Fruit fly (Drosophila melanogaster) whole organism, embryonic: ENCODE data around the gene GstT4.

Experiments used
- Abd-B ChIP-seq: fragments of 200-800 bp; sonication (Bioruptor generic); optimal IDR thresholded peaks from 2 replicates; lab custom pipeline; 2018; ENCODE audit warnings: missing biosample characterization, mild to moderate bottlenecking, missing genetic modification characterization, moderate library complexity
- Bdp1 ChIP-seq: fragments of 200-800 bp; sonication (Bioruptor generic); optimal IDR thresholded peaks from 3 replicates; lab custom pipeline; 2016; ENCODE audit warnings: missing biosample characterization, missing genetic modification characterization
- Bgb ChIP-seq: fragments of 200-800 bp; sonication (Bioruptor generic); IDR thresholded peaks from 2 replicates; pipeline ENCODE4 v1.3.6; 2022; ENCODE audit warnings: missing biosample characterization, missing genetic modification characterization; ENCODE audit not compliant: partially characterized antibody
- CG10366 ChIP-seq: fragments of 200-800 bp; sonication (Bioruptor generic); IDR thresholded peaks from 2 replicates; pipeline ENCODE4 v1.3.6; 2022; ENCODE audit warnings: missing biosample characterization, missing genetic modification characterization
- CG11695 ChIP-seq: fragments of 200-800 bp; sonication (Bioruptor generic); IDR thresholded peaks from 3 replicates; pipeline ENCODE4 v1.3.6; 2022; ENCODE audit warnings: missing biosample characterization, missing genetic modification characterization
- CG12071 ChIP-seq: fragments of 200-800 bp; sonication (Bioruptor generic); optimal IDR thresholded peaks from 3 replicates; lab custom pipeline; 2018; ENCODE audit warnings: missing biosample characterization, mild to moderate bottlenecking, missing genetic modification characterization
- CG13775 ChIP-seq: fragments of 200-800 bp; sonication (Bioruptor generic); optimal IDR thresholded peaks from 3 replicates; lab custom pipeline; 2017; ENCODE audit warnings: missing biosample characterization, mild to moderate bottlenecking, missing genetic modification characterization
- CG15011 ChIP-seq: fragments of 200-800 bp; sonication (Bioruptor generic); optimal IDR thresholded peaks from 3 replicates; lab custom pipeline; 2018; ENCODE audit warnings: missing biosample characterization, mild to moderate bottlenecking, missing genetic modification characterization
- CG1529 ChIP-seq: fragments of 200-800 bp; sonication (Bioruptor generic); optimal IDR thresholded peaks from 3 replicates; lab custom pipeline; 2018; ENCODE audit warnings: missing biosample characterization, missing genetic modification characterization
- CG16863 ChIP-seq: fragments of 200-800 bp; sonication (Bioruptor generic); optimal IDR thresholded peaks from 3 replicates; lab custom pipeline; 2016; ENCODE audit warnings: missing biosample characterization, missing genetic modification characterization
- CG18262 ChIP-seq: fragments of 200-800 bp; optimal IDR thresholded peaks from 3 replicates; lab custom pipeline; 2019; ENCODE audit warnings: missing biosample characterization, mild to moderate bottlenecking, missing genetic modification characterization, moderate library complexity
- CG18476 ChIP-seq: fragments of 200-800 bp; sonication (Bioruptor generic); optimal IDR thresholded peaks from 2 replicates; lab custom pipeline; 2016; ENCODE audit warnings: missing biosample characterization, mild to moderate bottlenecking, missing genetic modification characterization
- CG18619 ChIP-seq: fragments of 200-800 bp; sonication (Bioruptor generic); optimal IDR thresholded peaks from 3 replicates; lab custom pipeline; 2017; ENCODE audit warnings: missing biosample characterization, mild to moderate bottlenecking, missing genetic modification characterization
- CG2120 ChIP-seq: fragments of 200-800 bp; sonication (Bioruptor generic); optimal IDR thresholded peaks from 3 replicates; lab custom pipeline; 2016; ENCODE audit warnings: missing biosample characterization, missing genetic modification characterization
- CG2678 ChIP-seq: fragments of 200-800 bp; sonication (Bioruptor generic); optimal IDR thresholded peaks from 3 replicates; lab custom pipeline; 2019; ENCODE audit warnings: missing biosample characterization, mild to moderate bottlenecking, missing genetic modification characterization, moderate library complexity
- CG2889 ChIP-seq: fragments of 200-800 bp; sonication (Bioruptor generic); IDR thresholded peaks from 3 replicates; pipeline ENCODE4 v1.3.6; 2022; ENCODE audit warnings: missing biosample characterization, missing genetic modification characterization
- CG30020 ChIP-seq: fragments of 200-800 bp; optimal IDR thresholded peaks from 2 replicates; lab custom pipeline; 2019; ENCODE audit warnings: missing biosample characterization, mild to moderate bottlenecking, missing genetic modification characterization, moderate library complexity
- CG3065 ChIP-seq: fragments of 200-800 bp; sonication (Bioruptor generic); optimal IDR thresholded peaks from 2 replicates; lab custom pipeline; 2016; ENCODE audit warnings: missing biosample characterization, missing genetic modification characterization
- CG3163 ChIP-seq: fragments of 200-800 bp; sonication (Bioruptor generic); optimal IDR thresholded peaks from 3 replicates; lab custom pipeline; 2016; ENCODE audit warnings: missing biosample characterization, missing genetic modification characterization
- CG4730 ChIP-seq: fragments of 200-800 bp; sonication (Bioruptor generic); IDR thresholded peaks from 2 replicates; pipeline ENCODE4 v1.3.6; 2022; ENCODE audit warnings: missing biosample characterization, missing genetic modification characterization
- CG7928 ChIP-seq: fragments of 200-800 bp; sonication (Bioruptor generic); optimal IDR thresholded peaks from 2 replicates; lab custom pipeline; 2017; ENCODE audit warnings: missing biosample characterization, mild to moderate bottlenecking, missing genetic modification characterization
- CHES-1-like ChIP-seq: fragments of 200-800 bp; sonication (Bioruptor generic); optimal IDR thresholded peaks from 2 replicates; lab custom pipeline; 2016; ENCODE audit warnings: missing biosample characterization, missing genetic modification characterization
- Dad ChIP-seq: fragments of 200-800 bp; sonication (Bioruptor generic); optimal IDR thresholded peaks from 3 replicates; lab custom pipeline; 2016; ENCODE audit warnings: missing biosample characterization, missing genetic modification characterization
- Deaf1 ChIP-seq: fragments of 200-800 bp; optimal IDR thresholded peaks from 3 replicates; lab custom pipeline; 2019; ENCODE audit warnings: missing biosample characterization, mild to moderate bottlenecking, missing genetic modification characterization, moderate library complexity
- Dek ChIP-seq: fragments of 200-800 bp; sonication (Bioruptor generic); optimal IDR thresholded peaks from 3 replicates; lab custom pipeline; 2019; ENCODE audit warnings: missing biosample characterization, mild to moderate bottlenecking, missing genetic modification characterization, moderate library complexity
- Ets97D ChIP-seq: fragments of 200-800 bp; sonication (Bioruptor generic); optimal IDR thresholded peaks from 3 replicates; lab custom pipeline; 2016; ENCODE audit warnings: missing biosample characterization, missing genetic modification characterization
- Gsc ChIP-seq: fragments of 200-800 bp; sonication (Bioruptor generic); IDR thresholded peaks from 2 replicates; pipeline ENCODE4 v1.3.6; 2022; ENCODE audit warnings: missing biosample characterization, missing genetic modification characterization
- H15 ChIP-seq: fragments of 200-800 bp; sonication (Bioruptor generic); IDR thresholded peaks from 3 replicates; pipeline ENCODE4 v1.3.6; 2022; ENCODE audit warnings: missing biosample characterization, missing genetic modification characterization
- HLH3B ChIP-seq: fragments of 200-800 bp; sonication (Bioruptor generic); IDR thresholded peaks from 2 replicates; pipeline ENCODE4 v1.3.6; 2022; ENCODE audit warnings: missing biosample characterization, missing genetic modification characterization
- NFAT ChIP-seq: fragments of 200-800 bp; sonication (Bioruptor generic); IDR thresholded peaks from 2 replicates; pipeline ENCODE4 v1.3.6; 2022; ENCODE audit warnings: missing biosample characterization, missing genetic modification characterization
- PHDP ChIP-seq: fragments of 200-800 bp; sonication (Bioruptor generic); optimal IDR thresholded peaks from 3 replicates; lab custom pipeline; 2018; ENCODE audit warnings: missing biosample characterization, mild to moderate bottlenecking, missing genetic modification characterization, moderate library complexity
- Pdp1 ChIP-seq, 2 experiments: fragments of 200-800 bp; sonication (Bioruptor generic); optimal IDR thresholded peaks; 3 replicates each; lab custom pipeline; 2016; ENCODE audit warnings: missing biosample characterization in 2 of 2, missing genetic modification characterization in 2 of 2, mild to moderate bottlenecking in 1 of 2, moderate library complexity in 1 of 2
- Rx ChIP-seq: fragments of 200-800 bp; sonication (Bioruptor generic); IDR thresholded peaks from 2 replicates; pipeline ENCODE4 v1.3.6; 2022; ENCODE audit warnings: missing biosample characterization, missing genetic modification characterization
- Side ChIP-seq: fragments of 200-800 bp; sonication (Bioruptor generic); optimal IDR thresholded peaks from 2 replicates; lab custom pipeline; 2016; ENCODE audit warnings: missing biosample characterization, missing genetic modification characterization
- Tbp ChIP-seq: fragments of >200 bp; optimal IDR thresholded peaks from 2 replicates; lab custom pipeline; 2018; ENCODE audit warnings: missing biosample characterization, missing genetic modification characterization
- amos ChIP-seq: fragments of 200-800 bp; sonication (Bioruptor generic); IDR thresholded peaks from 2 replicates; pipeline ENCODE4 v1.3.6; 2022; ENCODE audit warnings: missing biosample characterization, missing genetic modification characterization; ENCODE audit not compliant: partially characterized antibody
- jigr1 ChIP-seq: fragments of 200-800 bp; sonication (Bioruptor generic); IDR thresholded peaks from 3 replicates; pipeline ENCODE4 v1.3.6; 2022; ENCODE audit warnings: missing biosample characterization, missing genetic modification characterization
- lab ChIP-seq: fragments of 200-800 bp; sonication (Bioruptor generic); optimal IDR thresholded peaks from 3 replicates; lab custom pipeline; 2017; ENCODE audit warnings: missing biosample characterization, missing genetic modification characterization, mild to moderate bottlenecking, moderate library complexity, missing genetic modification reagents
- lilli ChIP-seq: fragments of 200-800 bp; sonication (Bioruptor generic); optimal IDR thresholded peaks from 3 replicates; lab custom pipeline; 2016; ENCODE audit warnings: missing biosample characterization, missing genetic modification characterization
- nmo ChIP-seq: fragments of 200-800 bp; sonication (Bioruptor generic); optimal IDR thresholded peaks from 2 replicates; lab custom pipeline; 2018; ENCODE audit warnings: missing biosample characterization, mild to moderate bottlenecking, missing genetic modification characterization, moderate library complexity
- prd ChIP-seq, 3 experiments: fragments of >200 bp in 2 of 3; fragments of 200-800 bp in 1 of 3; sonication (Bioruptor generic) in 1 of 3; optimal IDR thresholded peaks in 2 of 3; IDR thresholded peaks in 1 of 3; 2 replicates in 2 of 3; 3 replicates in 1 of 3; pipeline versions ENCODE4 v1.3.6 to Lab custom; 2017 to 2022; ENCODE audit warnings: missing biosample characterization in 1 of 3, missing genetic modification characterization in 1 of 3
- sd ChIP-seq: fragments of 200-800 bp; sonication (Bioruptor generic); optimal IDR thresholded peaks from 3 replicates; lab custom pipeline; 2018; ENCODE audit warnings: missing biosample characterization, mild to moderate bottlenecking, missing genetic modification characterization, moderate library complexity
- sens ChIP-seq: fragments of 200-800 bp; sonication (Bioruptor generic); peaks from one replicate; lab custom pipeline; 2016; ENCODE audit warnings: missing biosample characterization, missing genetic modification characterization
- sisA ChIP-seq: fragments of 200-800 bp; sonication (Bioruptor generic); IDR thresholded peaks from 2 replicates; pipeline ENCODE4 v1.3.6; 2022; ENCODE audit warnings: missing biosample characterization, missing genetic modification characterization
- twi ChIP-seq: fragments of 200-800 bp; optimal IDR thresholded peaks from 2 replicates; lab custom pipeline; 2019; ENCODE audit warnings: missing biosample characterization, mild to moderate bottlenecking, missing genetic modification characterization, moderate library complexity
- wdn ChIP-seq: fragments of 200-800 bp; sonication (Bioruptor generic); IDR thresholded peaks from 2 replicates; pipeline ENCODE4 v1.3.6; 2022; ENCODE audit warnings: missing biosample characterization, missing genetic modification characterization
- wek ChIP-seq: fragments of 200-800 bp; sonication (Bioruptor generic); optimal IDR thresholded peaks from 3 replicates; lab custom pipeline; 2018; ENCODE audit warnings: missing biosample characterization, mild to moderate bottlenecking, missing genetic modification characterization, moderate library complexity
- zfh1 ChIP-seq: fragments of 200-800 bp; sonication (Bioruptor generic); IDR thresholded peaks from 3 replicates; pipeline ENCODE4 v1.3.6; 2022; ENCODE audit warnings: missing biosample characterization, missing genetic modification characterization

Gene GstT4

DNA sequence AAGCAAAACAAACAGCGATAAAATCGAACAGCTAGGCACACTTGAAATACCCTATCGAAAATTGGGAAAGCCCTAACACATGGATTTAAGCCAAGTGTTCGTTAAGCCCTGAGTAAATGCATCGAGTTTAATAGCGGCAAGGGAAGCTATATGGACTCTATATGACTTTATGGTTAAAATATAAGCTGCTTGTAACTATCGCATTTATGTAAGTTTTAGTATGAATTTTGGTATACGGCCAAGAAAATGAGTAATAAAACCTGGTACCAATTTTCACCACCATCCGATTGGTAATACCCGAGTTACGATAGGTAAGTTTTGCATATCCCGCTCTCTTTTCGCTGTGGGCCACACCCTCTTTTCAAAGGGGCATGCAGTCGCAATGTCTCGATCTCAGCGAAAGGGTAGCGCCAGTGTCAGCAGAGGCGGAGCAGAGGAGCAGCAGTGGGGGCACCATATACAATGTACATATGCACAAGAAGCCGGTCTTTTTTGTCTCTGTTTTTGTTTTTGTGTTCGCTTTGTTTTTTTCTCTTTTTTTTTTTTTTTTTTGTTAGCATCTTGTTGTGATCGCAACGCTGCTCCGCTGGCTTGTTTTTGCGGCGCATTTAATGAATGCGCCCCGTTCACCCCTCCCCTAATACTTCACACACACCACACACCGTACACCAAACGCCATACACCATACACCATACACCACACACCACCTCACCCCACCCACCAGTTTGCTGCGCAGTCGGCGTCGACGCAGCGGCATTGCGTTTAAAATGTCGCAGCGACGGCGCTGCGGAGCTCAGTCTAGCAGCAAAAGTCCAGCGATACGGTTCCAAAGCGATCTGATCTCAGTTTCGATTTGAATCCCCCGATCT, at the start of gene GstT4:
TSS of gene GstT4 (plus strand) at position 788 of the 869 bp plus-strand sequence.
- peak; percentile 55 for TF ChIP-seq CG18619 (GFP tag; lab: Kevin White, UChicago)
- peak; percentile 57 for TF ChIP-seq CHES-1-like (GFP tag; lab: Kevin White, UChicago)
- peak; percentile 29 for TF ChIP-seq CG16863 (GFP tag; lab: Kevin White, UChicago)
- 0 out of 2 replicates have a peak, but pooled peaks have one; percentile 6 for TF ChIP-seq amos (GFP tag; lab: Robert Waterston, UW)
- peak; percentile 4 for TF ChIP-seq CG1529
- no peak for TF ChIP-seq Deaf1
- no peak for TF ChIP-seq CG15011 (GFP tag; lab: Kevin White, UChicago)
- TF ChIP-seq zfh1 (GFP tag; lab: Robert Waterston, UW), result peak; percentile 60; the same call in 2 of the 3 replicates
- no peak for TF ChIP-seq PHDP (tag; lab: Kevin White, UChicago)
- TF ChIP-seq Ets97D, result peak; percentile 11
- peak; percentile 57 for TF ChIP-seq sisA (GFP tag; lab: Robert Waterston, UW)
- peak; percentile 19 for TF ChIP-seq twi
- TF ChIP-seq wdn, result 0 out of 2 replicates have a peak, but pooled peaks have one; percentile 8
- TF ChIP-seq CG2120 (GFP tag; lab: Kevin White, UChicago), result peak; percentile 80
- TF ChIP-seq CG18262, result peak; percentile 76
- 0 out of 2 replicates have a peak, but pooled peaks have one; percentile 2 for TF ChIP-seq Rx (GFP tag; lab: Robert Waterston, UW)
- TF ChIP-seq Bgb (GFP tag; lab: Robert Waterston, UW), result 0 out of 2 replicates have a peak, but pooled peaks have one; percentile 14
- TF ChIP-seq nmo, result peak; percentile 70
- TF ChIP-seq Dad (GFP tag; lab: Kevin White, UChicago), result peak; percentile 7
- TF ChIP-seq Abd-B (GFP tag; lab: Kevin White, UChicago), result peak; percentile 43
- TF ChIP-seq sd (tag; lab: Kevin White, UChicago), result peak; percentile 4
- TF ChIP-seq Gsc, result no peak
- TF ChIP-seq CG7928 (GFP tag; lab: Kevin White, UChicago), result no peak
- TF ChIP-seq wek (GFP tag; lab: Kevin White, UChicago), result no peak
- TF ChIP-seq CG3163 (GFP tag; lab: Kevin White, UChicago), result peak; percentile 18
- TF ChIP-seq CG2678 (tag; lab: Kevin White, UChicago), result peak; percentile 50
- peak; percentile 36 for TF ChIP-seq Side
- no peak for TF ChIP-seq Bdp1 (GFP tag; lab: Kevin White, UChicago)
- TF ChIP-seq NFAT (GFP tag; lab: Robert Waterston, UW), result no peak
- peak; percentile 63 for TF ChIP-seq CG10366
- TF ChIP-seq CG2889 (GFP tag; lab: Robert Waterston, UW), result peak; percentile 65; the same call in 1 of the 3 replicates
- peak; percentile 43 to 47 for TF ChIP-seq Pdp1 (GFP tag; optimal IDR thresholded peaks at IDR 0.05; lab: Kevin White, UChicago)
- peak; percentile 87 for TF ChIP-seq sens
- TF ChIP-seq lab (GFP tag; lab: Kevin White, UChicago), result peak; percentile 2
- TF ChIP-seq lilli (GFP tag; lab: Kevin White, UChicago), result peak; percentile 59
- peak; percentile 14 for TF ChIP-seq CG13775 (GFP tag; lab: Kevin White, UChicago)
- 0 out of 3 replicates have a peak, but pooled peaks have one; percentile 28 for TF ChIP-seq CG11695 (GFP tag; lab: Robert Waterston, UW)
- peak; percentile 44; the same call in 1 of the 3 replicates for TF ChIP-seq H15 (GFP tag; lab: Robert Waterston, UW)
- TF ChIP-seq jigr1 (GFP tag; lab: Robert Waterston, UW), result peak; percentile 46; the same call in 2 of the 3 replicates
- TF ChIP-seq CG30020 (tag; lab: Kevin White, UChicago), result peak; percentile 11
- peak; percentile 44; the same call in 1 of the 2 replicates for TF ChIP-seq HLH3B (GFP tag; lab: Robert Waterston, UW)
- peak; percentile 30 for TF ChIP-seq CG12071 (GFP tag; lab: Kevin White, UChicago)
- TF ChIP-seq CG3065 (GFP tag; lab: Kevin White, UChicago), result peak; percentile 39
- no peak for TF ChIP-seq CG4730 (GFP tag; lab: Robert Waterston, UW)
- peak; percentile 3 for TF ChIP-seq Dek (tag; lab: Kevin White, UChicago)
- TF ChIP-seq prd (optimal IDR thresholded peaks at IDR 0.05; lab: Kevin White, UChicago), result no peak
- TF ChIP-seq prd (GFP tag; IDR thresholded peaks at IDR 0.05; lab: Robert Waterston, UW), result peak; percentile 43; the same call in 1 of the 3 replicates
- peak; percentile 34 for TF ChIP-seq CG18476
- TF ChIP-seq Tbp (GFP tag; lab: Kevin White, UChicago), result no peak
